Fruit fly (Drosophila melanogaster) whole organism, embryonic: ENCODE measurements around the gene Irbp18.
A peak's percentile ranks its signal among the peaks of the same experiment; 100 is the strongest.

Experiments
- CG10366 ChIP-seq: fragments of 200-800 bp; sonication (Bioruptor generic); IDR thresholded peaks from 2 replicates; pipeline ENCODE4 v1.3.6; 2022; ENCODE audit warnings: missing biosample characterization, missing genetic modification characterization
- CG11504 ChIP-seq: fragments of 200-800 bp; sonication (Bioruptor generic); optimal IDR thresholded peaks from 3 replicates; lab custom pipeline; 2019; ENCODE audit warnings: missing biosample characterization, mild to moderate bottlenecking, missing genetic modification characterization, moderate library complexity
- CG12391 ChIP-seq: fragments of 200-800 bp; sonication (Bioruptor generic); optimal IDR thresholded peaks from 3 replicates; lab custom pipeline; 2018; ENCODE audit warnings: missing biosample characterization, mild to moderate bottlenecking, missing genetic modification characterization, moderate library complexity
- CG13424 ChIP-seq: fragments of 200-800 bp; sonication (Bioruptor generic); optimal IDR thresholded peaks from 2 replicates; lab custom pipeline; 2019; ENCODE audit warnings: missing biosample characterization, mild to moderate bottlenecking, missing genetic modification characterization, moderate library complexity
- CG14860 ChIP-seq: fragments of 200-800 bp; sonication (Bioruptor generic); IDR thresholded peaks from 3 replicates; pipeline ENCODE4 v1.3.6; 2022; ENCODE audit warnings: missing biosample characterization, missing genetic modification characterization; ENCODE audit not compliant: partially characterized antibody
- CG15011 ChIP-seq: fragments of 200-800 bp; sonication (Bioruptor generic); optimal IDR thresholded peaks from 3 replicates; lab custom pipeline; 2018; ENCODE audit warnings: missing biosample characterization, mild to moderate bottlenecking, missing genetic modification characterization
- CG15514 ChIP-seq: fragments of 200-800 bp; sonication (Bioruptor generic); optimal IDR thresholded peaks from 3 replicates; lab custom pipeline; 2017; ENCODE audit warnings: missing biosample characterization, missing genetic modification characterization, mild to moderate bottlenecking, moderate library complexity, missing genetic modification reagents
- CG17361 ChIP-seq: fragments of 200-800 bp; sonication (Bioruptor generic); IDR thresholded peaks from 3 replicates; pipeline ENCODE4 v1.3.6; 2022; ENCODE audit warnings: missing biosample characterization, missing genetic modification characterization
- CG17385 ChIP-seq: fragments of 200-800 bp; sonication (Bioruptor generic); optimal IDR thresholded peaks from 3 replicates; lab custom pipeline; 2018; ENCODE audit warnings: missing biosample characterization, mild to moderate bottlenecking, missing genetic modification characterization
- CG18262 ChIP-seq: fragments of 200-800 bp; optimal IDR thresholded peaks from 3 replicates; lab custom pipeline; 2019; ENCODE audit warnings: missing biosample characterization, mild to moderate bottlenecking, missing genetic modification characterization, moderate library complexity
- CG18599 ChIP-seq: fragments of 200-800 bp; sonication (Bioruptor generic); optimal IDR thresholded peaks from 3 replicates; lab custom pipeline; 2017; ENCODE audit warnings: missing biosample characterization, missing genetic modification characterization, mild to moderate bottlenecking, moderate library complexity, missing genetic modification reagents
- CG2120 ChIP-seq: fragments of 200-800 bp; sonication (Bioruptor generic); optimal IDR thresholded peaks from 3 replicates; lab custom pipeline; 2016; ENCODE audit warnings: missing biosample characterization, missing genetic modification characterization
- CG31441 ChIP-seq: fragments of 200-800 bp; sonication (Bioruptor generic); IDR thresholded peaks from 2 replicates; pipeline ENCODE4 v1.3.6; 2022; ENCODE audit warnings: missing biosample characterization, missing genetic modification characterization
- CG3163 ChIP-seq: fragments of 200-800 bp; sonication (Bioruptor generic); optimal IDR thresholded peaks from 3 replicates; lab custom pipeline; 2016; ENCODE audit warnings: missing biosample characterization, missing genetic modification characterization
- CG4424 ChIP-seq: fragments of 200-800 bp; sonication (Bioruptor generic); optimal IDR thresholded peaks from 3 replicates; lab custom pipeline; 2016; ENCODE audit warnings: missing biosample characterization, missing genetic modification characterization
- CG6791 ChIP-seq: fragments of 200-800 bp; sonication (Bioruptor generic); IDR thresholded peaks from 3 replicates; pipeline ENCODE4 v1.3.6; 2022; ENCODE audit warnings: missing biosample characterization, missing genetic modification characterization; ENCODE audit not compliant: partially characterized antibody
- CG7556 ChIP-seq: fragments of 200-800 bp; sonication (Bioruptor generic); optimal IDR thresholded peaks from 2 replicates; lab custom pipeline; 2017; ENCODE audit warnings: missing biosample characterization, mild to moderate bottlenecking, missing genetic modification characterization
- CG7839 ChIP-seq: fragments of 200-800 bp; sonication (Bioruptor generic); optimal IDR thresholded peaks from 3 replicates; lab custom pipeline; 2018; ENCODE audit warnings: missing biosample characterization, mild to moderate bottlenecking, missing genetic modification characterization, moderate library complexity
- CoRest ChIP-seq: fragments of 200-800 bp; sonication (Bioruptor generic); optimal IDR thresholded peaks from 3 replicates; lab custom pipeline; 2018; ENCODE audit warnings: missing biosample characterization, mild to moderate bottlenecking, missing genetic modification characterization, moderate library complexity
- Drgx ChIP-seq: fragments of 200-800 bp; sonication (Bioruptor generic); IDR thresholded peaks from 2 replicates; pipeline ENCODE4 v1.3.6; 2022; ENCODE audit warnings: missing biosample characterization, missing genetic modification characterization
- Eip74EF ChIP-seq, 2 experiments: fragments of 200-800 bp in 1 of 2; fragments of >200 bp in 1 of 2; sonication (Bioruptor generic) in 1 of 2; optimal IDR thresholded peaks; 2 replicates each; lab custom pipeline; 2017 to 2019; ENCODE audit warnings: missing biosample characterization in 2 of 2, missing genetic modification characterization in 2 of 2, mild to moderate bottlenecking in 1 of 2, moderate library complexity in 1 of 2
- Ets65A ChIP-seq: fragments of 200-800 bp; sonication (Bioruptor generic); peaks from one replicate; lab custom pipeline; 2016; ENCODE audit warnings: missing biosample characterization, missing genetic modification characterization
- HLH3B ChIP-seq: fragments of 200-800 bp; sonication (Bioruptor generic); IDR thresholded peaks from 2 replicates; pipeline ENCODE4 v1.3.6; 2022; ENCODE audit warnings: missing biosample characterization, missing genetic modification characterization
- Hr51 ChIP-seq, 2 experiments: fragments of 200-800 bp; sonication (Bioruptor generic); optimal IDR thresholded peaks; 2 replicates in 1 of 2; 3 replicates in 1 of 2; lab custom pipeline; 2016 to 2018; ENCODE audit warnings: missing biosample characterization in 2 of 2, missing genetic modification characterization in 2 of 2, mild to moderate bottlenecking in 1 of 2, moderate library complexity in 1 of 2
- Med ChIP-seq: fragments of 200-800 bp; sonication (Bioruptor generic); peaks from one replicate; lab custom pipeline; 2016; ENCODE audit warnings: missing biosample characterization, missing genetic modification characterization, mild to moderate bottlenecking, inconsistent platforms, moderate library complexity
- NfI ChIP-seq: fragments of 200-800 bp; sonication (Bioruptor generic); optimal IDR thresholded peaks from 3 replicates; lab custom pipeline; 2018; ENCODE audit warnings: missing biosample characterization, mild to moderate bottlenecking, missing genetic modification characterization, moderate library complexity
- Oli ChIP-seq: fragments of 200-800 bp; sonication (Bioruptor generic); optimal IDR thresholded peaks from 2 replicates; lab custom pipeline; 2018; ENCODE audit warnings: missing biosample characterization, mild to moderate bottlenecking, missing genetic modification characterization, moderate library complexity
- PHDP ChIP-seq: fragments of 200-800 bp; sonication (Bioruptor generic); optimal IDR thresholded peaks from 3 replicates; lab custom pipeline; 2018; ENCODE audit warnings: missing biosample characterization, mild to moderate bottlenecking, missing genetic modification characterization, moderate library complexity
- Rfx ChIP-seq: fragments of 200-800 bp; sonication (Bioruptor generic); IDR thresholded peaks from 2 replicates; pipeline ENCODE4 v1.3.6; 2022; ENCODE audit warnings: missing biosample characterization, missing genetic modification characterization
- Sin3A ChIP-seq: fragments of >200 bp; optimal IDR thresholded peaks from 2 replicates; lab custom pipeline; 2018
- Sox100B ChIP-seq: fragments of 200-800 bp; sonication (Bioruptor generic); optimal IDR thresholded peaks from 3 replicates; lab custom pipeline; 2018; ENCODE audit warnings: missing biosample characterization, mild to moderate bottlenecking, missing genetic modification characterization
- Sox102F ChIP-seq: fragments of 200-800 bp; sonication (Bioruptor generic); optimal IDR thresholded peaks from 2 replicates; lab custom pipeline; 2018; ENCODE audit warnings: missing biosample characterization, mild to moderate bottlenecking, missing genetic modification characterization, moderate library complexity
- Spps ChIP-seq: fragments of 200-800 bp; sonication (Bioruptor generic); optimal IDR thresholded peaks from 2 replicates; lab custom pipeline; 2018; ENCODE audit warnings: missing biosample characterization, mild to moderate bottlenecking, missing genetic modification characterization
- Xbp1 ChIP-seq: fragments of 200-800 bp; sonication (Bioruptor generic); optimal IDR thresholded peaks from 3 replicates; lab custom pipeline; 2016; ENCODE audit warnings: missing biosample characterization, mild to moderate bottlenecking, missing genetic modification characterization
- Xrp1 ChIP-seq: fragments of 200-800 bp; sonication (Bioruptor generic); IDR thresholded peaks from 2 replicates; pipeline ENCODE4 v1.3.6; 2022; ENCODE audit warnings: missing biosample characterization, missing genetic modification characterization
- bsh ChIP-seq, 2 experiments: fragments of 200-800 bp; sonication (Bioruptor generic); optimal IDR thresholded peaks; 2 replicates each; lab custom pipeline; 2017 to 2018; ENCODE audit warnings: mild to moderate bottlenecking in 2 of 2, missing biosample characterization in 2 of 2, missing genetic modification characterization in 2 of 2, moderate library complexity in 1 of 2
- chn ChIP-seq: fragments of 200-800 bp; sonication (Bioruptor generic); optimal IDR thresholded peaks from 2 replicates; lab custom pipeline; 2016; ENCODE audit warnings: missing biosample characterization, missing genetic modification characterization
- dati ChIP-seq: fragments of 200-800 bp; sonication (Bioruptor generic); IDR thresholded peaks from 2 replicates; pipeline ENCODE4 v1.3.6; 2022; ENCODE audit warnings: missing biosample characterization, missing genetic modification characterization
- en ChIP-seq: fragments of 200-800 bp; sonication (Bioruptor generic); optimal IDR thresholded peaks from 2 replicates; lab custom pipeline; 2016; ENCODE audit warnings: missing biosample characterization, missing genetic modification characterization
- fd96Cb ChIP-seq: fragments of 200-800 bp; sonication (Bioruptor generic); optimal IDR thresholded peaks from 2 replicates; lab custom pipeline; 2018; ENCODE audit warnings: missing biosample characterization, mild to moderate bottlenecking, missing genetic modification characterization, moderate library complexity
- grau ChIP-seq: fragments of 200-800 bp; optimal IDR thresholded peaks from 3 replicates; lab custom pipeline; 2019; ENCODE audit warnings: missing biosample characterization, mild to moderate bottlenecking, missing genetic modification characterization, moderate library complexity
- hth ChIP-seq: fragments of >200 bp; optimal IDR thresholded peaks from 2 replicates; lab custom pipeline; 2017; ENCODE audit warnings: inconsistent platforms
- kah ChIP-seq: fragments of 200-800 bp; sonication (Bioruptor generic); optimal IDR thresholded peaks from 2 replicates; lab custom pipeline; 2018; ENCODE audit warnings: missing biosample characterization, mild to moderate bottlenecking, missing genetic modification characterization
- lilli ChIP-seq: fragments of 200-800 bp; sonication (Bioruptor generic); optimal IDR thresholded peaks from 3 replicates; lab custom pipeline; 2016; ENCODE audit warnings: missing biosample characterization, missing genetic modification characterization
- lmd ChIP-seq: fragments of 200-800 bp; sonication (Bioruptor generic); IDR thresholded peaks from 2 replicates; pipeline ENCODE4 v1.3.6; 2022; ENCODE audit warnings: missing biosample characterization, missing genetic modification characterization
- nmo ChIP-seq: fragments of 200-800 bp; sonication (Bioruptor generic); optimal IDR thresholded peaks from 2 replicates; lab custom pipeline; 2018; ENCODE audit warnings: missing biosample characterization, mild to moderate bottlenecking, missing genetic modification characterization, moderate library complexity
- phol ChIP-seq: fragments of 200-800 bp; sonication (Bioruptor generic); optimal IDR thresholded peaks from 3 replicates; lab custom pipeline; 2018; ENCODE audit warnings: missing biosample characterization, mild to moderate bottlenecking, missing genetic modification characterization, moderate library complexity
- sens ChIP-seq: fragments of 200-800 bp; sonication (Bioruptor generic); peaks from one replicate; lab custom pipeline; 2016; ENCODE audit warnings: missing biosample characterization, missing genetic modification characterization
- trem ChIP-seq: fragments of 200-800 bp; optimal IDR thresholded peaks from 3 replicates; lab custom pipeline; 2019; ENCODE audit warnings: missing biosample characterization, mild to moderate bottlenecking, missing genetic modification characterization, moderate library complexity
- unpg ChIP-seq: fragments of 200-800 bp; sonication (Bioruptor generic); optimal IDR thresholded peaks from 3 replicates; lab custom pipeline; 2018; ENCODE audit warnings: missing biosample characterization, mild to moderate bottlenecking, missing genetic modification characterization, moderate library complexity

Irbp18 gene

DNA sequence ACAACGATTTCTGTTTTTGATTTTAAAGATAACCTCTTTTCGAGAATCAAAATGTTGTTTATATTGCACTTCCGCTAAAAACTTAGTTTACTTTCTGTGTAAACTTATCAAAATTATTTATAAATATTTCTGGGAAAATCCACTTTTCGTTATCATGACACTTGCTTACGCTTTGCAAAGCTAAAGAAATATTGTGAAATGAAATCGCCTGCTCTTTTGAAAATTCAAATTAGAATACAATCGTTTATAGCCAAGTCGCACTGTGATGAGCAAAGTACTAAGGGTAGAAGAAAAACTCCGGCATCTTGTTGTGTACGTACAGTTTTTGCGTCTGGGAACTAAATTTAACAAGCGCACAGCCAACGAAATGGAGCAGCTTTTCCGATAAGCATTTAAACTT lies 26.5 kb upstream of the Irbp18 start:
- TF ChIP-seq CG7839 (tag; lab: Kevin White, UChicago) (peak; percentile 17), CoRest (tag; lab: Kevin White, UChicago) (peak; percentile 13), Med (peak; percentile 79), phol (tag; lab: Kevin White, UChicago) (peak; percentile 13), Sin3A (lab: Kevin White, UChicago) (no peak), unpg (GFP tag; lab: Kevin White, UChicago) (peak; percentile 30), Xrp1 (peak; percentile 8; the same call in 1 of the 2 replicates), Drgx (no peak), hth (lab: Kevin White, UChicago) (no peak), Hr51 (GFP tag; optimal IDR thresholded peaks at IDR 0.05; lab: Kevin White, UChicago) (peak in 1 of 2 experiments; percentile 20), CG7556 (GFP tag; lab: Kevin White, UChicago) (peak; percentile 6), HLH3B (GFP tag; lab: Robert Waterston, UW) (0 out of 2 replicates have a peak, but pooled peaks have one; percentile 21), Rfx (GFP tag; lab: Robert Waterston, UW) (0 out of 2 replicates have a peak, but pooled peaks have one; percentile 20), Xbp1 (GFP tag; lab: Kevin White, UChicago) (peak; percentile 1), CG15011 (GFP tag; lab: Kevin White, UChicago) (no peak), lilli (GFP tag; lab: Kevin White, UChicago) (peak; percentile 37), lmd (GFP tag; lab: Robert Waterston, UW) (0 out of 2 replicates have a peak, but pooled peaks have one; percentile 13), CG31441 (GFP tag; lab: Robert Waterston, UW) (peak; percentile 32; the same call in 1 of the 2 replicates), trem (no peak), bsh (GFP tag; optimal IDR thresholded peaks at IDR 0.05; lab: Kevin White, UChicago) (peak in 1 of 2 experiments; percentile 10), CG18599 (GFP tag; lab: Kevin White, UChicago) (peak; percentile 1), CG3163 (GFP tag; lab: Kevin White, UChicago) (no peak), NfI (peak; percentile 23), dati (GFP tag; lab: Robert Waterston, UW) (no peak), CG17385 (GFP tag; lab: Kevin White, UChicago) (peak; percentile 15), sens (GFP tag; lab: Kevin White, UChicago) (peak; percentile 83), nmo (GFP tag; lab: Kevin White, UChicago) (peak; percentile 14), CG11504 (peak; percentile 46), Oli (tag; lab: Kevin White, UChicago) (peak; percentile 44), Sox100B (GFP tag; lab: Kevin White, UChicago) (peak; percentile 10), CG2120 (peak; percentile 36), Eip74EF (GFP tag; optimal IDR thresholded peaks at IDR 0.05; lab: Kevin White, UChicago) (peak in 1 of 2 experiments; percentile 20), CG13424 (peak; percentile 23), CG12391 (peak; percentile 17), Sox102F (peak; percentile 6), CG18262 (peak; percentile 34), Ets65A (GFP tag; lab: Kevin White, UChicago) (peak; percentile 24), CG17361 (GFP tag; lab: Robert Waterston, UW) (peak; percentile 34; the same call in 1 of the 3 replicates), CG6791 (no peak), Spps (no peak), en (no peak), CG4424 (peak; percentile 20), chn (GFP tag; lab: Kevin White, UChicago) (peak; percentile 16), CG15514 (no peak), fd96Cb (peak; percentile 7), CG10366 (GFP tag; lab: Robert Waterston, UW) (no peak), grau (peak; percentile 89), CG14860 (GFP tag; lab: Robert Waterston, UW) (no peak), PHDP (tag; lab: Kevin White, UChicago) (peak; percentile 23), kah (GFP tag; lab: Kevin White, UChicago) (no peak)
